Worm (Caenorhabditis elegans) whole organism, L1 larva: ENCODE results near the gene ttr-7.

Source experiments
- lin-13 ChIP-seq: fragments of 150-350 bp; optimal IDR thresholded peaks from 2 replicates; lab custom pipeline; 2014; ENCODE audit warnings: missing biosample characterization, missing genetic modification reagents, missing genetic modification characterization
- nhr-47 ChIP-seq: sonication (generic microtip); optimal IDR thresholded peaks from 2 replicates; lab custom pipeline; 2016; ENCODE audit warnings: mild to moderate bottlenecking, missing genetic modification characterization, moderate library complexity, missing compliant biosample characterization
- rnt-1 ChIP-seq: sonication (generic microtip); optimal IDR thresholded peaks from 2 replicates; lab custom pipeline; 2016; ENCODE audit warnings: mild to moderate bottlenecking, missing genetic modification characterization, moderate library complexity, missing compliant biosample characterization
- snu-23 ChIP-seq: sonication (generic microtip); optimal IDR thresholded peaks from 2 replicates; lab custom pipeline; 2016; ENCODE audit warnings: missing genetic modification characterization, missing compliant biosample characterization

ce11 chrIII:623754-624153, 17.9 kb downstream of the ttr-7 start:
- TF ChIP-seq snu-23 (GFP tag; lab: Kevin White, UChicago) (peak; percentile 95), rnt-1 (peak; percentile 85), lin-13 (GFP tag; lab: Kevin White, UChicago) (peak; percentile 84), nhr-47 (tag; lab: Kevin White, UChicago) (peak; percentile 83)
